Worm (Caenorhabditis elegans) whole organism, mixed stage, embryonic: ENCODE results near the gene ZC190.5.

ENCODE experiments used
- bed-3 ChIP-seq: fragments of 200-800 bp; sonication (Bioruptor generic); optimal IDR thresholded peaks from 3 replicates; lab custom pipeline; 2018; ENCODE audit warnings: mild to moderate bottlenecking, missing genetic modification characterization, moderate library complexity, missing compliant biosample characterization
- blmp-1 ChIP-seq: fragments of 150-350 bp; optimal IDR thresholded peaks from 2 replicates; lab custom pipeline; 2014; ENCODE audit warnings: missing biosample characterization, missing genetic modification characterization
- ceh-39 ChIP-seq: fragments of 150-350 bp; optimal IDR thresholded peaks from 2 replicates; lab custom pipeline; 2014; ENCODE audit warnings: missing biosample characterization, missing genetic modification characterization
- ceh-43 ChIP-seq: fragments of 200-800 bp; sonication (Bioruptor generic); optimal IDR thresholded peaks from 2 replicates; lab custom pipeline; 2018; ENCODE audit warnings: mild to moderate bottlenecking, missing genetic modification characterization, moderate library complexity, missing compliant biosample characterization
- ces-1 ChIP-seq: fragments of 150-350 bp; optimal IDR thresholded peaks from 2 replicates; lab custom pipeline; 2014; ENCODE audit warnings: missing biosample characterization, missing genetic modification reagents, missing genetic modification characterization
- cnd-1 ChIP-seq: fragments of 200-800 bp; sonication (Bioruptor generic); optimal IDR thresholded peaks from 2 replicates; lab custom pipeline; 2018; ENCODE audit warnings: mild to moderate bottlenecking, missing genetic modification characterization, missing compliant biosample characterization
- drap-1 ChIP-seq: fragments of 200-800 bp; sonication (Bioruptor generic); optimal IDR thresholded peaks from 3 replicates; lab custom pipeline; 2018; ENCODE audit warnings: mild to moderate bottlenecking, missing genetic modification characterization, missing compliant biosample characterization
- elt-1 ChIP-seq: sonication (generic microtip); optimal IDR thresholded peaks from 2 replicates; lab custom pipeline; 2017; ENCODE audit warnings: missing genetic modification characterization, mild to moderate bottlenecking, missing compliant biosample characterization, antibody characterized with exemption, moderate library complexity, borderline replicate concordance; ENCODE audit not compliant: insufficient read depth
- ham-2 ChIP-seq: fragments of 200-800 bp; sonication (Bioruptor generic); optimal IDR thresholded peaks from 2 replicates; lab custom pipeline; 2018; ENCODE audit warnings: mild to moderate bottlenecking, missing genetic modification characterization, missing compliant biosample characterization
- hlh-1 ChIP-seq: fragments of 150-350 bp; optimal IDR thresholded peaks from 2 replicates; lab custom pipeline; 2014; ENCODE audit warnings: missing biosample characterization, missing genetic modification reagents, missing genetic modification characterization
- lin-32 ChIP-seq: fragments of 200-800 bp; sonication (Bioruptor generic); optimal IDR thresholded peaks from 2 replicates; lab custom pipeline; 2018; ENCODE audit warnings: mild to moderate bottlenecking, missing genetic modification characterization, missing compliant biosample characterization
- lsy-2 ChIP-seq: fragments of 150-350 bp; optimal IDR thresholded peaks from 2 replicates; lab custom pipeline; 2014; ENCODE audit warnings: missing biosample characterization, missing genetic modification characterization
- mab-5 ChIP-seq: fragments of 150-350 bp; optimal IDR thresholded peaks from 2 replicates; lab custom pipeline; 2014; ENCODE audit warnings: missing biosample characterization, missing genetic modification characterization
- mep-1 ChIP-seq: fragments of 150-350 bp; optimal IDR thresholded peaks from 2 replicates; lab custom pipeline; 2017; ENCODE audit warnings: missing biosample characterization, missing genetic modification reagents, missing genetic modification characterization, inconsistent platforms
- mls-2 ChIP-seq: sonication (generic microtip); optimal IDR thresholded peaks from 2 replicates; lab custom pipeline; 2016; ENCODE audit warnings: mild to moderate bottlenecking, missing genetic modification characterization, moderate library complexity, missing compliant biosample characterization
- nhr-12 ChIP-seq: fragments of 150-350 bp; optimal IDR thresholded peaks from 2 replicates; lab custom pipeline; 2014; ENCODE audit warnings: missing biosample characterization, missing genetic modification characterization
- nhr-2 ChIP-seq: fragments of 150-350 bp; optimal IDR thresholded peaks from 2 replicates; lab custom pipeline; 2014; ENCODE audit warnings: missing biosample characterization, missing genetic modification characterization
- nhr-237 ChIP-seq: fragments of 150-350 bp; optimal IDR thresholded peaks from 2 replicates; lab custom pipeline; 2014; ENCODE audit warnings: missing biosample characterization, missing genetic modification characterization
- nhr-28 ChIP-seq: fragments of 150-350 bp; optimal IDR thresholded peaks from 2 replicates; lab custom pipeline; 2014; ENCODE audit warnings: missing biosample characterization, missing genetic modification characterization
- nhr-76 ChIP-seq: sonication (generic microtip); optimal IDR thresholded peaks from 2 replicates; lab custom pipeline; 2017; ENCODE audit warnings: missing biosample characterization, missing genetic modification characterization
- pha-4 ChIP-seq: fragments of 150-350 bp; optimal IDR thresholded peaks from 2 replicates; lab custom pipeline; 2018; ENCODE audit warnings: missing biosample characterization, missing genetic modification reagents, missing genetic modification characterization
- sem-2 ChIP-seq: fragments of 200-800 bp; sonication (Bioruptor generic); optimal IDR thresholded peaks from 2 replicates; lab custom pipeline; 2018; ENCODE audit warnings: mild to moderate bottlenecking, missing genetic modification characterization, missing compliant biosample characterization
- snpc-4 ChIP-seq: fragments of 150-350 bp; optimal IDR thresholded peaks from 2 replicates; lab custom pipeline; 2014; ENCODE audit warnings: missing biosample characterization, missing genetic modification characterization
- sptf-1 ChIP-seq: sonication (generic microtip); optimal IDR thresholded peaks from 2 replicates; lab custom pipeline; 2017; ENCODE audit warnings: mild to moderate bottlenecking, missing genetic modification characterization, moderate library complexity, missing compliant biosample characterization
- tbx-8 ChIP-seq: fragments of 200-800 bp; sonication (Bioruptor generic); optimal IDR thresholded peaks from 2 replicates; lab custom pipeline; 2018; ENCODE audit warnings: mild to moderate bottlenecking, missing genetic modification characterization, moderate library complexity, missing compliant biosample characterization
- unc-120 ChIP-seq: sonication (generic microtip); optimal IDR thresholded peaks from 2 replicates; lab custom pipeline; 2017; ENCODE audit warnings: missing genetic modification characterization, missing compliant biosample characterization; ENCODE audit not compliant: poor library complexity, severe bottlenecking
- unc-39 ChIP-seq: fragments of 150-350 bp; optimal IDR thresholded peaks from 2 replicates; lab custom pipeline; 2014; ENCODE audit warnings: missing biosample characterization, missing genetic modification characterization
- unc-62 ChIP-seq: fragments of 150-350 bp; optimal IDR thresholded peaks from 2 replicates; lab custom pipeline; 2014; ENCODE audit warnings: missing biosample characterization, missing genetic modification reagents, missing genetic modification characterization
- zip-8 ChIP-seq: fragments of 150-350 bp; optimal IDR thresholded peaks from 2 replicates; lab custom pipeline; 2014; ENCODE audit warnings: missing biosample characterization, missing genetic modification characterization
- ztf-11 ChIP-seq: fragments of 150-350 bp; optimal IDR thresholded peaks from 2 replicates; lab custom pipeline; 2014; ENCODE audit warnings: missing biosample characterization, missing genetic modification characterization

The ZC190.5 gene

DNA sequence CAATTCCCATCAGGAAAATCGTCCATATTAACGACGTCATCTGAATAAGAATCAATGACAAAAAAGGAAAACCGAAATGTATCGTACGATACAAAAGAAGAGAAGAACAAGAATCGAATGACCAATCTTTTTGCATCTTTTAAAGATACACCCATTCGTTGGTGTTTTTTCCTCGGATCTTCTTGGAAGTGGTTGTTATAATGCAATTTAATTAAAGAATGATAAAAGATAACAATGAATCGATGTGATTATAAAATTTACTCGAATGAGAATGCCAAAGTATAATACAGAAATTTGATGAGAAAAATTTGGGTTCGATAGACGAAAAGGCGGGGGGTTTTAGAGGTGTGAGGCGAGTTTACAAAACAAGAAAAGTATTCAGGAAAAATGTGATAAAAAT, 44.4 kb downstream of the ZC190.5 start, which contains the start of gene F41E6.12:
TSS of gene F41E6.12 (minus strand) at position 101 of the 400 bp plus-strand sequence.
- TF ChIP-seq drap-1 (no peak), unc-120 (no peak), nhr-12 (tag; lab: Kevin White, UChicago) (no peak), mep-1 (tag; lab: Kevin White, UChicago) (no peak), mls-2 (tag; lab: Kevin White, UChicago) (no peak), ztf-11 (tag; lab: Kevin White, UChicago) (no peak), unc-39 (tag; lab: Kevin White, UChicago) (no peak), zip-8 (tag; lab: Kevin White, UChicago) (no peak), blmp-1 (tag; lab: Kevin White, UChicago) (no peak), unc-62 (GFP tag; lab: Kevin White, UChicago) (no peak), tbx-8 (GFP tag; lab: Kevin White, UChicago) (no peak), ham-2 (GFP tag; lab: Kevin White, UChicago) (no peak), lsy-2 (tag; lab: Kevin White, UChicago) (no peak), nhr-76 (no peak), bed-3 (GFP tag; lab: Kevin White, UChicago) (no peak), sem-2 (GFP tag; lab: Kevin White, UChicago) (no peak)

DNA sequence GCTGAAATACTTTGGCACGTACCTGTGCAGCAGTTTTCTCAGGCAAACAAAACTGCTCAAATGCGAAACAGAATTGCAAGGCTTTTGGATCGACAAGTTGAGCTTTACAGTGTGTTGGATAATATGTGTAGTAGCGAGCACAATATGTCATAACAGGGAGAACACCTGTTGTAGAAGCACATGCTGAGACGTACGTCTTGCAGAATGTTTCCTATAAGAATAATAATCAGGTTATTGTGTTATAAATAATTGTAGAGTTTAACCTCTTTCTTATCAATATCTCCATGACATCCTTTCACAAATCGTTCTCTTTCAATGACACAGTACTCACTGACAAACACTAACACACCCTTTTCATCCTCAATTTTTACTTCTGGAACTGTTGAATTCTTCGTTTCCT, 45.8 kb downstream of the ZC190.5 start:
- no peak for TF ChIP-seq unc-62 (GFP tag; lab: Kevin White, UChicago)
- TF ChIP-seq lin-32 (GFP tag; lab: Kevin White, UChicago), result no peak
- no peak for TF ChIP-seq bed-3 (GFP tag; lab: Kevin White, UChicago)
- no peak for TF ChIP-seq hlh-1 (tag; lab: Kevin White, UChicago)

DNA sequence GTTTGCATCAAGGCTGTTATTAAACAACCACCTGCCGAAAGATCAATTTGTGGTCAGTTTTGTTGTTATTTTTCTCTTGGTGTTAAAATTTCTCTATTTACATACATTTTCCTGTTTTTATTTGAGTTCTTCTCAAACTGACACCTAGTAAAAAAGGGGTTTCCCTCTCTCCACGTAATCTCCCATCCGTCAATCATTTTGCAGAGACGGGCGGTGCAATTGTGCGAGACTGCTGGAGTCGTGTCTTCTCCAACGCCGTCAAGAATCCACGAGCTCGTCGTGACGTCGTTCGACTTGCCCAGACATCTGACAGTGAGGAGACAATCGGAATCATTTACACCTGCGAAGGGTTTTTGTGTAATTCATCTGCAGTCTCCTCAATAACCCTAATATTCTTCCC, 47.0 kb downstream of the ZC190.5 start:
- no peak for TF ChIP-seq pha-4 (tag; lab: Kevin White, UChicago)
- no peak for TF ChIP-seq mab-5 (tag; lab: Kevin White, UChicago)
- TF ChIP-seq ceh-43 (GFP tag; lab: Kevin White, UChicago), result no peak
- TF ChIP-seq lin-32 (GFP tag; lab: Kevin White, UChicago), result no peak
- TF ChIP-seq nhr-2, result no peak
- no peak for TF ChIP-seq mls-2 (tag; lab: Kevin White, UChicago)
- no peak for TF ChIP-seq unc-120
- TF ChIP-seq tbx-8 (GFP tag; lab: Kevin White, UChicago), result no peak
- TF ChIP-seq nhr-28, result no peak
- no peak for TF ChIP-seq elt-1 (tag; lab: Kevin White, UChicago)
- no peak for TF ChIP-seq nhr-237 (tag; lab: Kevin White, UChicago)
- TF ChIP-seq drap-1, result no peak
- TF ChIP-seq unc-62 (GFP tag; lab: Kevin White, UChicago), result no peak
- TF ChIP-seq ces-1 (GFP tag; lab: Kevin White, UChicago), result no peak
- TF ChIP-seq cnd-1 (tag; lab: Kevin White, UChicago), result no peak
- TF ChIP-seq ceh-39 (tag; lab: Kevin White, UChicago), result no peak
- no peak for TF ChIP-seq ham-2 (GFP tag; lab: Kevin White, UChicago)
- TF ChIP-seq zip-8 (tag; lab: Kevin White, UChicago), result no peak

DNA sequence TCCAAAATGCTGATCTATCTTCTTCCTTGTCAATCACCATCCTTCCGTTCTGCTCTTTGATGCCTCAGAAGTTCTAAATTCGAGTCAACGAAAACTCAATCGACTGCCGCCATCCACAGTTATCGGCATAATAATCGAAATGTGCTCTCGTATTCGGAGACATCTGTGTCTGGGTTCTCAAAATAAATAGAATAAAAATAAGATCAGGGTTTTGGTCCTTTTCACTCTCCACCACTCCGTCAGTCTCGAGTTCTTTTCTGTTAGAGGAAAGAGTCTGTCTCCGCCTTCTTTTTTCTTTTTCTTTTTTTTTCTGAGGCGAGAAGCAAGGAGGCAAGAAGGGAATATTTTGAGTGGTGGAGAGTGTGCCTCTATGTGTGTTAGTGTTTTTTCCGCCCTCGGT, 49.6 kb downstream of the ZC190.5 start, which contains the start of gene F41E6.17:
TSS of gene F41E6.17 (plus strand) at position 348 of the 400 bp plus-strand sequence.
- peak; percentile 41 for TF ChIP-seq ces-1 (GFP tag; lab: Kevin White, UChicago)
- no peak for TF ChIP-seq lin-32 (GFP tag; lab: Kevin White, UChicago)
- no peak for TF ChIP-seq nhr-76
- TF ChIP-seq, all 35 proteins: peak for 1

DNA sequence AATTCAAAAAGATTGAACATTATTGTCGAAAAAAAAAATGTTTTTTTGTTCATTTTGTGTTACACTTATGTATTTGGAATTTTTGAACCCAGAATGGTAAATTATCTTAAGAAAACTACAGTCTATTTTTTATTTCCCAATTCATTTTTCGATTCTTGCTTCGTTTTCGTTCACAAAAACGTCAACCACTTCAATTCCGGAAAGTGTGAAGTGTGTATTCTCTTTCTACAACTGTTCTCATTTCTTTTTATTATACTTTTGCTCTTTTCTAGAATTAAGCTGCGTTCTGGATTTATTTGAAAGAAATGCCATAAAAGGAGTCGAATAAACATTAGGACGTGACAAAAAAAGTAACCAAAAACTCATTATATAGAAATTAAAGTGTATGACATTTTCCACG, 51.1 kb downstream of the ZC190.5 start, which contains the start of gene F41E6.1:
TSS of gene F41E6.1 (plus strand) at position 301 of the 400 bp plus-strand sequence.
- TF ChIP-seq lin-32 (GFP tag; lab: Kevin White, UChicago), result no peak
- no peak for TF ChIP-seq drap-1
- TF ChIP-seq elt-1 (tag; lab: Kevin White, UChicago), result no peak
- no peak for TF ChIP-seq ces-1 (GFP tag; lab: Kevin White, UChicago)
- no peak for TF ChIP-seq mep-1 (tag; lab: Kevin White, UChicago)
- no peak for TF ChIP-seq snpc-4
- TF ChIP-seq ceh-43 (GFP tag; lab: Kevin White, UChicago), result no peak
- no peak for TF ChIP-seq nhr-237 (tag; lab: Kevin White, UChicago)
- no peak for TF ChIP-seq ceh-39 (tag; lab: Kevin White, UChicago)
- no peak for TF ChIP-seq bed-3 (GFP tag; lab: Kevin White, UChicago)
- TF ChIP-seq tbx-8 (GFP tag; lab: Kevin White, UChicago), result no peak
- no peak for TF ChIP-seq unc-62 (GFP tag; lab: Kevin White, UChicago)
- TF ChIP-seq zip-8 (tag; lab: Kevin White, UChicago), result no peak
- TF ChIP-seq sptf-1 (tag; lab: Kevin White, UChicago), result no peak
